Worm (Caenorhabditis elegans) whole organism, L2 larva: Measurements from ENCODE around the gene F54F2.6.

ENCODE experiments used
- C34F6.9 ChIP-seq: fragments of 150-350 bp; optimal IDR thresholded peaks from 2 replicates; lab custom pipeline; 2014; ENCODE audit warnings: missing biosample characterization, missing genetic modification characterization
- F13H6.1 ChIP-seq: sonication (generic microtip); optimal IDR thresholded peaks from 2 replicates; lab custom pipeline; 2016; ENCODE audit warnings: missing genetic modification characterization, missing compliant biosample characterization
- R02D3.7 ChIP-seq: fragments of 150-350 bp; optimal IDR thresholded peaks from 2 replicates; lab custom pipeline; 2014; ENCODE audit warnings: missing biosample characterization, missing genetic modification characterization
- Y55F3AM.14 ChIP-seq: fragments of 200-800 bp; sonication (Bioruptor generic); optimal IDR thresholded peaks from 2 replicates; lab custom pipeline; 2018; ENCODE audit warnings: mild to moderate bottlenecking, missing genetic modification characterization, missing compliant biosample characterization
- ZK546.5 ChIP-seq: sonication (generic microtip); optimal IDR thresholded peaks from 2 replicates; lab custom pipeline; 2017; ENCODE audit warnings: missing biosample characterization, missing genetic modification characterization
- alr-1 ChIP-seq: fragments of 150-350 bp; optimal IDR thresholded peaks from 2 replicates; lab custom pipeline; 2014; ENCODE audit warnings: missing biosample characterization, missing genetic modification characterization
- blmp-1 ChIP-seq: sonication (generic microtip); optimal IDR thresholded peaks from 2 replicates; lab custom pipeline; 2017; ENCODE audit warnings: missing genetic modification characterization, mild to moderate bottlenecking, missing compliant biosample characterization, antibody characterized with exemption, moderate library complexity; ENCODE audit not compliant: insufficient read depth
- ceh-82 ChIP-seq: fragments of 150-350 bp; optimal IDR thresholded peaks from 2 replicates; lab custom pipeline; 2014; ENCODE audit warnings: missing biosample characterization, missing genetic modification characterization
- dmd-4 ChIP-seq: sonication (generic microtip); optimal IDR thresholded peaks from 2 replicates; lab custom pipeline; 2017; ENCODE audit warnings: missing biosample characterization, missing genetic modification characterization
- egl-27 ChIP-seq: sonication (generic microtip); optimal IDR thresholded peaks from 3 replicates; lab custom pipeline; 2017; ENCODE audit warnings: missing biosample characterization, missing genetic modification reagents, missing genetic modification characterization
- elt-3 ChIP-seq: sonication (generic microtip); optimal IDR thresholded peaks from 2 replicates; lab custom pipeline; 2017; ENCODE audit warnings: missing biosample characterization, missing genetic modification characterization
- gmeb-1 ChIP-seq: fragments of 150-350 bp; optimal IDR thresholded peaks from 2 replicates; lab custom pipeline; 2014; ENCODE audit warnings: missing biosample characterization, missing genetic modification characterization
- lin-11 ChIP-seq: fragments of 150-350 bp; sonication (generic microtip); optimal IDR thresholded peaks from 2 replicates; lab custom pipeline; 2014; ENCODE audit warnings: missing biosample characterization, missing genetic modification characterization, inconsistent platforms, mixed read lengths
- lin-13 ChIP-seq: fragments of 150-350 bp; optimal IDR thresholded peaks from 2 replicates; lab custom pipeline; 2014; ENCODE audit warnings: missing biosample characterization, missing genetic modification reagents, missing genetic modification characterization
- lin-39 ChIP-seq: fragments of 150-350 bp; optimal IDR thresholded peaks from 2 replicates; lab custom pipeline; 2014; ENCODE audit warnings: missing biosample characterization, missing genetic modification reagents, missing genetic modification characterization
- mab-5 ChIP-seq: fragments of 150-350 bp; optimal IDR thresholded peaks from 2 replicates; lab custom pipeline; 2014; ENCODE audit warnings: missing biosample characterization, missing genetic modification characterization
- mbf-1 ChIP-seq: sonication (generic microtip); optimal IDR thresholded peaks from 2 replicates; lab custom pipeline; 2017; ENCODE audit warnings: missing biosample characterization, missing genetic modification characterization
- nhr-10 ChIP-seq: sonication (generic microtip); optimal IDR thresholded peaks from 2 replicates; lab custom pipeline; 2017; ENCODE audit warnings: missing biosample characterization, missing genetic modification characterization
- nhr-11 ChIP-seq: fragments of 150-350 bp; optimal IDR thresholded peaks from 2 replicates; lab custom pipeline; 2014; ENCODE audit warnings: missing biosample characterization, missing genetic modification characterization
- nhr-12 ChIP-seq: fragments of 150-350 bp; optimal IDR thresholded peaks from 2 replicates; lab custom pipeline; 2014; ENCODE audit warnings: missing biosample characterization, missing genetic modification characterization
- nhr-129 ChIP-seq: fragments of 150-350 bp; optimal IDR thresholded peaks from 2 replicates; lab custom pipeline; 2014; ENCODE audit warnings: missing biosample characterization, missing genetic modification characterization
- nhr-21 ChIP-seq: fragments of 150-350 bp; optimal IDR thresholded peaks from 2 replicates; lab custom pipeline; 2014; ENCODE audit warnings: missing biosample characterization, missing genetic modification characterization
- nhr-237 ChIP-seq: fragments of 150-350 bp; optimal IDR thresholded peaks from 2 replicates; lab custom pipeline; 2014; ENCODE audit warnings: missing biosample characterization, missing genetic modification characterization
- nhr-25 ChIP-seq: fragments of 150-350 bp; sonication (generic microtip); optimal IDR thresholded peaks from 3 replicates; lab custom pipeline; 2014; ENCODE audit warnings: missing biosample characterization, missing genetic modification characterization
- nhr-77 ChIP-seq: fragments of 150-350 bp; optimal IDR thresholded peaks from 2 replicates; lab custom pipeline; 2014; ENCODE audit warnings: missing biosample characterization, missing genetic modification characterization
- sem-4 ChIP-seq: fragments of 150-350 bp; optimal IDR thresholded peaks from 2 replicates; lab custom pipeline; 2014; ENCODE audit warnings: missing biosample characterization, missing genetic modification reagents, missing genetic modification characterization
- skn-1 ChIP-seq: sonication (generic microtip); optimal IDR thresholded peaks from 2 replicates; lab custom pipeline; 2017; ENCODE audit warnings: missing biosample characterization, missing genetic modification characterization
- sma-3 ChIP-seq: sonication (generic microtip); optimal IDR thresholded peaks from 2 replicates; lab custom pipeline; 2016; ENCODE audit warnings: missing genetic modification reagents, missing genetic modification characterization, missing compliant biosample characterization
- sma-9 ChIP-seq, 2 experiments: fragments of 150-350 bp in 1 of 2; sonication (generic microtip) in 1 of 2; optimal IDR thresholded peaks; 2 replicates each; lab custom pipeline; 2014 to 2016; ENCODE audit warnings: missing genetic modification characterization in 2 of 2, mild to moderate bottlenecking in 1 of 2, missing biosample characterization in 1 of 2, missing compliant biosample characterization in 1 of 2, missing genetic modification reagents in 1 of 2, moderate library complexity in 1 of 2
- snpc-4 ChIP-seq: fragments of 150-350 bp; optimal IDR thresholded peaks from 2 replicates; lab custom pipeline; 2014; ENCODE audit warnings: missing biosample characterization, missing genetic modification characterization
- unc-62 ChIP-seq: fragments of 150-350 bp; optimal IDR thresholded peaks from 2 replicates; lab custom pipeline; 2014; ENCODE audit warnings: missing biosample characterization, missing genetic modification reagents, missing genetic modification characterization
- zag-1 ChIP-seq: fragments of 150-350 bp; optimal IDR thresholded peaks from 2 replicates; lab custom pipeline; 2014; ENCODE audit warnings: missing biosample characterization, missing genetic modification characterization
- ztf-11 ChIP-seq: sonication (generic microtip); optimal IDR thresholded peaks from 2 replicates; lab custom pipeline; 2017; ENCODE audit warnings: missing biosample characterization, missing genetic modification characterization
- ztf-4 ChIP-seq: fragments of 150-350 bp; optimal IDR thresholded peaks from 2 replicates; lab custom pipeline; 2014; ENCODE audit warnings: missing biosample characterization, missing genetic modification characterization

The F54F2.6 gene

ce11 chrIII:8767889-8768361 lies 32.6 kb downstream of the F54F2.6 start, which contains the start of gene mtss-1 (continued):
- peak; percentile 13 for TF ChIP-seq skn-1

- TF ChIP-seq ztf-11 (tag; lab: Kevin White, UChicago) (no peak), nhr-12 (no peak), sma-9 (GFP tag; optimal IDR thresholded peaks at IDR 0.05; lab: Kevin White, UChicago) (no peak), sma-9 (tag; optimal IDR thresholded peaks at IDR 0.05; lab: Kevin White, UChicago) (no peak), ceh-82 (tag; lab: Kevin White, UChicago) (no peak), blmp-1 (tag; lab: Kevin White, UChicago) (peak; percentile 33), lin-11 (no peak), nhr-25 (tag; lab: Kevin White, UChicago) (peak; percentile 17), ztf-4 (tag; lab: Kevin White, UChicago) (no peak), ZK546.5 (no peak), sem-4 (tag; lab: Kevin White, UChicago) (no peak), C34F6.9 (no peak), nhr-129 (tag; lab: Kevin White, UChicago) (peak; percentile 7), lin-39 (no peak), alr-1 (tag; lab: Kevin White, UChicago) (no peak)
Observed at ce11 chrIII:8767292-8767829, 33.1 kb downstream of the F54F2.6 start, which contains the start of gene mig-22. Gene mig-22 (minus strand): TSS chrIII:8767342.

- TF ChIP-seq egl-27 (tag; lab: Kevin White, UChicago) (no peak), elt-3 (tag; lab: Kevin White, UChicago) (no peak), F13H6.1 (tag; lab: Kevin White, UChicago) (no peak), nhr-237 (tag; lab: Kevin White, UChicago) (no peak), C34F6.9 (no peak), sem-4 (tag; lab: Kevin White, UChicago) (no peak), Y55F3AM.14 (GFP tag; lab: Kevin White, UChicago) (no peak), ceh-82 (tag; lab: Kevin White, UChicago) (no peak), ZK546.5 (no peak), mbf-1 (tag; lab: Kevin White, UChicago) (no peak), ztf-11 (tag; lab: Kevin White, UChicago) (no peak), skn-1 (no peak), nhr-10 (tag; lab: Kevin White, UChicago) (no peak)
Observed at ce11 chrIII:8766467-8766866, 34.0 kb downstream of the F54F2.6 start.

ce11 chrIII:8765030-8765429 lies 35.5 kb downstream of the F54F2.6 start:
- TF ChIP-seq egl-27 (tag; lab: Kevin White, UChicago) (no peak), ZK546.5 (no peak), sma-3 (GFP tag; lab: Kevin White, UChicago) (no peak), nhr-25 (tag; lab: Kevin White, UChicago) (no peak), zag-1 (no peak), skn-1 (no peak), sem-4 (tag; lab: Kevin White, UChicago) (no peak), mab-5 (no peak), nhr-21 (tag; lab: Kevin White, UChicago) (no peak), nhr-12 (no peak), nhr-129 (tag; lab: Kevin White, UChicago) (no peak), mbf-1 (tag; lab: Kevin White, UChicago) (no peak), lin-39 (no peak), unc-62 (GFP tag; lab: Kevin White, UChicago) (no peak), nhr-77 (tag; lab: Kevin White, UChicago) (no peak), alr-1 (tag; lab: Kevin White, UChicago) (no peak), nhr-11 (tag; lab: Kevin White, UChicago) (no peak), R02D3.7 (tag; lab: Kevin White, UChicago) (no peak), F13H6.1 (tag; lab: Kevin White, UChicago) (no peak)

ce11 chrIII:8763111-8763510 lies 37.4 kb downstream of the F54F2.6 start:
- TF ChIP-seq nhr-237 (tag; lab: Kevin White, UChicago) (no peak), ZK546.5 (no peak), F13H6.1 (tag; lab: Kevin White, UChicago) (no peak), nhr-11 (tag; lab: Kevin White, UChicago) (no peak), gmeb-1 (tag; lab: Kevin White, UChicago) (no peak), lin-11 (no peak), nhr-129 (tag; lab: Kevin White, UChicago) (no peak), C34F6.9 (no peak), mab-5 (no peak), unc-62 (GFP tag; lab: Kevin White, UChicago) (no peak), snpc-4 (tag; lab: Kevin White, UChicago) (no peak), Y55F3AM.14 (GFP tag; lab: Kevin White, UChicago) (no peak), blmp-1 (tag; lab: Kevin White, UChicago) (no peak), elt-3 (tag; lab: Kevin White, UChicago) (no peak), ztf-4 (tag; lab: Kevin White, UChicago) (no peak), lin-13 (GFP tag; lab: Kevin White, UChicago) (no peak), dmd-4 (tag; lab: Kevin White, UChicago) (no peak), nhr-77 (tag; lab: Kevin White, UChicago) (no peak)
